Fruit fly (Drosophila melanogaster): ENCODE measurements around the gene by.
A peak's percentile ranks its signal among the peaks of the same experiment; 100 is the strongest.

The by gene

dm6 chr3R:9513052-9513420 lies 19.8 kb downstream of the by start, which contains the start of the genes Ras85D and Rlb1 (continued):
- TF ChIP-seq dimm (GFP tag; IDR thresholded peaks at IDR 0.05) (no peak), CG10267 (tag; optimal IDR thresholded peaks at IDR 0.05) (peak; percentile 67), Xrp1 (GFP tag; IDR thresholded peaks at IDR 0.05) (no peak), Poxn (GFP tag; IDR thresholded peaks at IDR 0.05) (no peak), Bdp1 (GFP tag; optimal IDR thresholded peaks at IDR 0.05) (peak; percentile 58), CG12942 (GFP tag; optimal IDR thresholded peaks at IDR 0.05) (peak; percentile 67), CG11504 (tag; optimal IDR thresholded peaks at IDR 0.05) (no peak), Fer3 (tag; optimal IDR thresholded peaks at IDR 0.05) (peak; percentile 76), CG11247 (GFP tag; IDR thresholded peaks at IDR 0.05) (no peak), bab2 (GFP tag; optimal IDR thresholded peaks at IDR 0.05) (peak; percentile 87), bowl (GFP tag; IDR thresholded peaks at IDR 0.05) (no peak), cg (GFP tag; optimal IDR thresholded peaks at IDR 0.05) (no peak), Side (GFP tag; optimal IDR thresholded peaks at IDR 0.05) (peak; percentile 78), CG10366 (GFP tag; IDR thresholded peaks at IDR 0.05) (no peak), CG6813 (GFP tag; optimal IDR thresholded peaks at IDR 0.05) (no peak), Med (GFP tag) (peak; percentile 96), NfI (GFP tag; optimal IDR thresholded peaks at IDR 0.05) (peak; percentile 78), al (GFP tag; IDR thresholded peaks at IDR 0.05) (no peak), kni (GFP tag; optimal IDR thresholded peaks at IDR 0.05) (no peak), CG8944 (GFP tag; optimal IDR thresholded peaks at IDR 0.05) (peak; percentile 77), abd-A (tag; optimal IDR thresholded peaks at IDR 0.05) (no peak), HLH54F (GFP tag; optimal IDR thresholded peaks at IDR 0.05) (peak; percentile 83), CG4360 (GFP tag; IDR thresholded peaks at IDR 0.05) (no peak), Hr39 (optimal IDR thresholded peaks at IDR 0.05) (no peak), CG9797 (GFP tag; optimal IDR thresholded peaks at IDR 0.05) (peak; percentile 36), CG6791 (GFP tag; IDR thresholded peaks at IDR 0.05; ENCODE audit: partially characterized antibody) (no peak), jumu (GFP tag; optimal IDR thresholded peaks at IDR 0.05) (peak; percentile 83), lola (GFP tag; optimal IDR thresholded peaks at IDR 0.05) (peak in 1 of 3 experiments; percentile 57), CG4282 (GFP tag; optimal IDR thresholded peaks at IDR 0.05) (peak; percentile 68), Myb (GFP tag; optimal IDR thresholded peaks at IDR 0.05) (peak; percentile 72), gcm2 (GFP tag; optimal IDR thresholded peaks at IDR 0.05) (peak; percentile 19), CG3995 (GFP tag; optimal IDR thresholded peaks at IDR 0.05) (peak; percentile 1), CG9876 (GFP tag; optimal IDR thresholded peaks at IDR 0.05) (peak; percentile 79), CG17912 (GFP tag; optimal IDR thresholded peaks at IDR 0.05) (peak; percentile 60), Neu2 (GFP tag; optimal IDR thresholded peaks at IDR 0.05; ENCODE audit: borderline replicate concordance) (peak; percentile 38), CG17802 (tag; optimal IDR thresholded peaks at IDR 0.05) (peak; percentile 28), jigr1 (GFP tag; IDR thresholded peaks at IDR 0.05) (no peak), sc (optimal IDR thresholded peaks at IDR 0.05) (no peak), sc (GFP tag; optimal IDR thresholded peaks at IDR 0.05) (no peak), sug (tag; optimal IDR thresholded peaks at IDR 0.05) (peak; percentile 84), C15 (GFP tag; IDR thresholded peaks at IDR 0.05) (no peak), Optix (GFP tag; IDR thresholded peaks at IDR 0.05) (no peak), Dad (GFP tag; optimal IDR thresholded peaks at IDR 0.05) (peak; percentile 67), CoRest (tag; optimal IDR thresholded peaks at IDR 0.05) (peak; percentile 79), CG6854 (GFP tag; optimal IDR thresholded peaks at IDR 0.05) (no peak), ato (GFP tag; IDR thresholded peaks at IDR 0.05; ENCODE audit: partially characterized antibody) (no peak), D (optimal IDR thresholded peaks at IDR 0.05) (no peak), D (GFP tag; optimal IDR thresholded peaks at IDR 0.05) (no peak), H2.0 (GFP tag; IDR thresholded peaks at IDR 0.05) (no peak), hkb (optimal IDR thresholded peaks at IDR 0.05) (peak; percentile 50), hkb (GFP tag; IDR thresholded peaks at IDR 0.05) (no peak), zfh1 (GFP tag; IDR thresholded peaks at IDR 0.05) (no peak), Dbx (GFP tag; IDR thresholded peaks at IDR 0.05) (no peak)
